Worm (Caenorhabditis elegans) whole organism, mixed stage, embryonic: ENCODE data around the gene mtm-3.
A peak's percentile ranks its signal among the peaks of the same experiment; 100 is the strongest.

ENCODE experiments used
- M03D4.4 ChIP-seq: sonication (generic microtip); optimal IDR thresholded peaks from 2 replicates; lab custom pipeline; 2017; ENCODE audit warnings: mild to moderate bottlenecking, missing genetic modification characterization, missing compliant biosample characterization
- bed-3 ChIP-seq: fragments of 200-800 bp; sonication (Bioruptor generic); optimal IDR thresholded peaks from 3 replicates; lab custom pipeline; 2018; ENCODE audit warnings: mild to moderate bottlenecking, missing genetic modification characterization, moderate library complexity, missing compliant biosample characterization
- ceh-39 ChIP-seq: fragments of 150-350 bp; optimal IDR thresholded peaks from 2 replicates; lab custom pipeline; 2014; ENCODE audit warnings: missing biosample characterization, missing genetic modification characterization
- ceh-43 ChIP-seq: fragments of 200-800 bp; sonication (Bioruptor generic); optimal IDR thresholded peaks from 2 replicates; lab custom pipeline; 2018; ENCODE audit warnings: mild to moderate bottlenecking, missing genetic modification characterization, moderate library complexity, missing compliant biosample characterization
- ceh-83 ChIP-seq: fragments of 200-800 bp; sonication (Bioruptor generic); optimal IDR thresholded peaks from 2 replicates; lab custom pipeline; 2018; ENCODE audit warnings: mild to moderate bottlenecking, missing genetic modification characterization, missing compliant biosample characterization
- ces-1 ChIP-seq: fragments of 150-350 bp; optimal IDR thresholded peaks from 2 replicates; lab custom pipeline; 2014; ENCODE audit warnings: missing biosample characterization, missing genetic modification reagents, missing genetic modification characterization
- drap-1 ChIP-seq: fragments of 200-800 bp; sonication (Bioruptor generic); optimal IDR thresholded peaks from 3 replicates; lab custom pipeline; 2018; ENCODE audit warnings: mild to moderate bottlenecking, missing genetic modification characterization, missing compliant biosample characterization
- elt-1 ChIP-seq: sonication (generic microtip); optimal IDR thresholded peaks from 2 replicates; lab custom pipeline; 2017; ENCODE audit warnings: missing genetic modification characterization, mild to moderate bottlenecking, missing compliant biosample characterization, antibody characterized with exemption, moderate library complexity, borderline replicate concordance; ENCODE audit not compliant: insufficient read depth
- elt-3 ChIP-seq: fragments of 150-350 bp; optimal IDR thresholded peaks from 2 replicates; lab custom pipeline; 2014; ENCODE audit warnings: missing biosample characterization, missing genetic modification characterization
- flh-1 ChIP-seq: fragments of 200-800 bp; sonication (Bioruptor generic); optimal IDR thresholded peaks from 2 replicates; lab custom pipeline; 2018; ENCODE audit warnings: mild to moderate bottlenecking, missing genetic modification characterization, moderate library complexity, missing compliant biosample characterization
- ham-2 ChIP-seq: fragments of 200-800 bp; sonication (Bioruptor generic); optimal IDR thresholded peaks from 2 replicates; lab custom pipeline; 2018; ENCODE audit warnings: mild to moderate bottlenecking, missing genetic modification characterization, missing compliant biosample characterization
- hlh-1 ChIP-seq: fragments of 150-350 bp; optimal IDR thresholded peaks from 2 replicates; lab custom pipeline; 2014; ENCODE audit warnings: missing biosample characterization, missing genetic modification reagents, missing genetic modification characterization
- lin-13 ChIP-seq: fragments of 150-350 bp; optimal IDR thresholded peaks from 2 replicates; lab custom pipeline; 2014; ENCODE audit warnings: missing biosample characterization, missing genetic modification characterization
- lin-32 ChIP-seq: fragments of 200-800 bp; sonication (Bioruptor generic); optimal IDR thresholded peaks from 2 replicates; lab custom pipeline; 2018; ENCODE audit warnings: mild to moderate bottlenecking, missing genetic modification characterization, missing compliant biosample characterization
- lsy-2 ChIP-seq: fragments of 150-350 bp; optimal IDR thresholded peaks from 2 replicates; lab custom pipeline; 2014; ENCODE audit warnings: missing biosample characterization, missing genetic modification characterization
- mab-5 ChIP-seq: fragments of 150-350 bp; optimal IDR thresholded peaks from 2 replicates; lab custom pipeline; 2014; ENCODE audit warnings: missing biosample characterization, missing genetic modification characterization
- mep-1 ChIP-seq: fragments of 150-350 bp; optimal IDR thresholded peaks from 2 replicates; lab custom pipeline; 2017; ENCODE audit warnings: missing biosample characterization, missing genetic modification reagents, missing genetic modification characterization, inconsistent platforms
- nhr-2 ChIP-seq: fragments of 150-350 bp; optimal IDR thresholded peaks from 2 replicates; lab custom pipeline; 2014; ENCODE audit warnings: missing biosample characterization, missing genetic modification characterization
- nhr-237 ChIP-seq: fragments of 150-350 bp; optimal IDR thresholded peaks from 2 replicates; lab custom pipeline; 2014; ENCODE audit warnings: missing biosample characterization, missing genetic modification characterization
- nhr-28 ChIP-seq: fragments of 150-350 bp; optimal IDR thresholded peaks from 2 replicates; lab custom pipeline; 2014; ENCODE audit warnings: missing biosample characterization, missing genetic modification characterization
- pha-4 ChIP-seq: fragments of 150-350 bp; optimal IDR thresholded peaks from 2 replicates; lab custom pipeline; 2018; ENCODE audit warnings: missing biosample characterization, missing genetic modification reagents, missing genetic modification characterization
- sem-2 ChIP-seq: fragments of 200-800 bp; sonication (Bioruptor generic); optimal IDR thresholded peaks from 2 replicates; lab custom pipeline; 2018; ENCODE audit warnings: mild to moderate bottlenecking, missing genetic modification characterization, missing compliant biosample characterization
- snpc-4 ChIP-seq: fragments of 150-350 bp; optimal IDR thresholded peaks from 2 replicates; lab custom pipeline; 2014; ENCODE audit warnings: missing biosample characterization, missing genetic modification characterization
- sptf-1 ChIP-seq: sonication (generic microtip); optimal IDR thresholded peaks from 2 replicates; lab custom pipeline; 2017; ENCODE audit warnings: mild to moderate bottlenecking, missing genetic modification characterization, moderate library complexity, missing compliant biosample characterization
- tbx-8 ChIP-seq: fragments of 200-800 bp; sonication (Bioruptor generic); optimal IDR thresholded peaks from 2 replicates; lab custom pipeline; 2018; ENCODE audit warnings: mild to moderate bottlenecking, missing genetic modification characterization, moderate library complexity, missing compliant biosample characterization
- unc-120 ChIP-seq: sonication (generic microtip); optimal IDR thresholded peaks from 2 replicates; lab custom pipeline; 2017; ENCODE audit warnings: missing genetic modification characterization, missing compliant biosample characterization; ENCODE audit not compliant: poor library complexity, severe bottlenecking
- unc-39 ChIP-seq: fragments of 150-350 bp; optimal IDR thresholded peaks from 2 replicates; lab custom pipeline; 2014; ENCODE audit warnings: missing biosample characterization, missing genetic modification characterization
- zip-8 ChIP-seq: fragments of 150-350 bp; optimal IDR thresholded peaks from 2 replicates; lab custom pipeline; 2014; ENCODE audit warnings: missing biosample characterization, missing genetic modification characterization
- ztf-11 ChIP-seq: fragments of 150-350 bp; optimal IDR thresholded peaks from 2 replicates; lab custom pipeline; 2014; ENCODE audit warnings: missing biosample characterization, missing genetic modification characterization

mtm-3 gene

ce11 chrIII:3774550-3774949 lies 25.7 kb downstream of the mtm-3 start:
- TF ChIP-seq lin-13 (tag; lab: Kevin White, UChicago), result no peak
- no peak for TF ChIP-seq ceh-83 (GFP tag; lab: Kevin White, UChicago)
- no peak for TF ChIP-seq snpc-4 (tag; lab: Kevin White, UChicago)
- no peak for TF ChIP-seq M03D4.4 (tag; lab: Kevin White, UChicago)
- no peak for TF ChIP-seq zip-8
- no peak for TF ChIP-seq ceh-39
- no peak for TF ChIP-seq sem-2 (GFP tag; lab: Kevin White, UChicago)
- no peak for TF ChIP-seq mab-5 (tag; lab: Kevin White, UChicago)
- TF ChIP-seq nhr-237 (tag; lab: Kevin White, UChicago), result no peak
- TF ChIP-seq flh-1 (GFP tag; lab: Kevin White, UChicago), result no peak
- TF ChIP-seq sptf-1 (tag; lab: Kevin White, UChicago), result no peak
- TF ChIP-seq lin-32 (GFP tag; lab: Kevin White, UChicago), result no peak
- no peak for TF ChIP-seq unc-120 (tag; lab: Kevin White, UChicago)
- TF ChIP-seq ceh-43, result no peak
- TF ChIP-seq lsy-2 (tag; lab: Kevin White, UChicago), result no peak
- TF ChIP-seq drap-1 (GFP tag; lab: Kevin White, UChicago), result no peak
- TF ChIP-seq elt-1, result no peak

ce11 chrIII:3773173-3773572 lies 27.1 kb downstream of the mtm-3 start, which contains the start of gene lec-4:
TSS of gene lec-4 (minus strand) at chrIII:3773326.
- no peak for TF ChIP-seq nhr-2
- TF ChIP-seq lin-32 (GFP tag; lab: Kevin White, UChicago), result no peak

ce11 chrIII:3768200-3768599 lies 32.1 kb downstream of the mtm-3 start, which contains the start of gene gmeb-3:
TSS of gene gmeb-3 (plus strand) at chrIII:3768500.
- TF ChIP-seq elt-3 (tag; lab: Kevin White, UChicago) (no peak), snpc-4 (tag; lab: Kevin White, UChicago) (no peak), ceh-83 (GFP tag; lab: Kevin White, UChicago) (no peak), unc-120 (tag; lab: Kevin White, UChicago) (no peak), tbx-8 (GFP tag; lab: Kevin White, UChicago) (no peak), ceh-39 (no peak), zip-8 (no peak), lin-32 (GFP tag; lab: Kevin White, UChicago) (no peak), ham-2 (GFP tag; lab: Kevin White, UChicago) (no peak)

ce11 chrIII:3765460-3765859 lies 34.8 kb downstream of the mtm-3 start, which contains the start of gene C44F1.1:
TSS of gene C44F1.1 (minus strand) at chrIII:3765560.
- TF ChIP-seq zip-8, result peak; percentile 34
- no peak for TF ChIP-seq hlh-1 (tag; lab: Kevin White, UChicago)

- TF ChIP-seq ztf-11 (tag; lab: Kevin White, UChicago), result no peak
- TF ChIP-seq nhr-28 (tag; lab: Kevin White, UChicago), result no peak
- no peak for TF ChIP-seq nhr-237 (tag; lab: Kevin White, UChicago)
- no peak for TF ChIP-seq sptf-1 (tag; lab: Kevin White, UChicago)
- no peak for TF ChIP-seq ces-1 (GFP tag; lab: Kevin White, UChicago)
- TF ChIP-seq mab-5 (tag; lab: Kevin White, UChicago), result no peak
- no peak for TF ChIP-seq pha-4 (tag; lab: Kevin White, UChicago)
- TF ChIP-seq mep-1 (tag; lab: Kevin White, UChicago), result no peak
- no peak for TF ChIP-seq nhr-2
- TF ChIP-seq elt-1, result no peak
- TF ChIP-seq unc-120 (tag; lab: Kevin White, UChicago), result no peak
- TF ChIP-seq unc-39 (tag; lab: Kevin White, UChicago), result no peak
- no peak for TF ChIP-seq bed-3 (GFP tag; lab: Kevin White, UChicago)
- no peak for TF ChIP-seq lsy-2 (tag; lab: Kevin White, UChicago)
- no peak for TF ChIP-seq drap-1 (GFP tag; lab: Kevin White, UChicago)
Measured at ce11 chrIII:3764584-3764983, 35.7 kb downstream of the mtm-3 start.

- no peak for TF ChIP-seq elt-1
Measured at ce11 chrIII:3764043-3764442, 36.2 kb downstream of the mtm-3 start.
